Fruit fly (Drosophila melanogaster): ENCODE data around the gene Rpp14a.

DNA sequence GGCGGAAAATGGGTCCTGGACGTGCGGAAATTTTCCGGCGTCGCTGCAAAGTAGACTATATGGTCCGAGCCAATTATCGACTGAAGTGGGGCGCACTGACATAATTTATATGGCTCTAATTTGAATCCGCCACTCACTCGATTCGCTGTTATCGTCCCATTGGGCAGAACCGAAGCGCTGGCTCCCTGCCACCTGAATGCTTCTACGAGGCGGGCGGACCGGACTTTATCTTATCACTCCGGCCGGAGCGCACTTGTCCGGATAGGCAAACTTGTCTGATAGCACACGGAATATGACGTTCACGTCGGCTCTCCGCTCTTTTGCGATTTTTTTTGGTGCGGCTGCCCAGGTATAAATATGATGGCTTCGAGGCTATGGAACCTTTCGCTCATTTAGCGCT lies 5.9 kb downstream of the Rpp14a start:
- TF ChIP-seq Sox15 (GFP tag; optimal IDR thresholded peaks at IDR 0.05) (no peak), CG8119 (GFP tag; IDR thresholded peaks at IDR 0.05) (no peak), Hr4 (GFP tag; optimal IDR thresholded peaks at IDR 0.05) (no peak), CG11294 (GFP tag; IDR thresholded peaks at IDR 0.05) (no peak), CG7368 (GFP tag; optimal IDR thresholded peaks at IDR 0.05) (no peak), CG8319 (GFP tag; optimal IDR thresholded peaks at IDR 0.05) (no peak), OdsH (GFP tag; optimal IDR thresholded peaks at IDR 0.05) (no peak), fd85E (GFP tag; optimal IDR thresholded peaks at IDR 0.05) (no peak), CG10631 (GFP tag; optimal IDR thresholded peaks at IDR 0.05) (no peak), Blimp-1 (GFP tag; optimal IDR thresholded peaks at IDR 0.05) (no peak), Sox102F (GFP tag; optimal IDR thresholded peaks at IDR 0.05) (no peak), CG3032 (tag; optimal IDR thresholded peaks at IDR 0.05) (no peak)
